Fruit fly (Drosophila melanogaster): Measurements from ENCODE around the gene PH4alphaMP.

The PH4alphaMP gene

DNA sequence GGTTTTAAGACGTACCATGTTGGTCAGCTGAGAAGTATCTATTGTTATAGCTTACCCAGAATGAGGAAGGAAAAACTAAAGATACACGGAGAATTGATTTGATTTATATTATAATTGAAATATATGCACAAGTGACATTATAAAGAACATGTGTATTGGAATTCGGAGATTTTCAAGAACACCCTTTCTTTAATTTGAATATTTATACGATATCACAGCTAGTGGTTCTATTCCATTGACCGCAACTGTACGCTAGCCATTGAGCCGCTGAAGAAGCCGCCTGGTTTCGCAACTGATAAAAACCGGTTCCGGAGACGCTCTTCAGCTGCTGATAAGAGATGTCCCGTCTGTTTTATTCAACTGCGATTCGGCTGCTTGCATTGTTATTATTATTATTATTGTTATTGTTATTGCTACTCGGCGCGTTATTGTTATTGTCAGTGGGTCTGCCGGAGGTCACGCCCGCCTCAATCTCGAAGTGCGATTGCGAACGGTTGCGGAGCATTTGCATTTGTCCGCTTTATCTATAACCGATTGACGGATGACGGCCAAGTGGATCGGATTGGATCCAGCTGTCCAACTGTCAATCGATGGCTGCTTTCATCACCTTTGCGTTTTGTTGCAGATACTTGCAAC, 34.2 kb downstream of the PH4alphaMP start (continued):
- no peak for TF ChIP-seq CG6254 (GFP tag; optimal IDR thresholded peaks at IDR 0.05)
- TF ChIP-seq CG3281 (GFP tag; optimal IDR thresholded peaks at IDR 0.05), result peak; percentile 16
- no peak for TF ChIP-seq sna (GFP tag; IDR thresholded peaks at IDR 0.05; ENCODE audit: partially characterized antibody)
- TF ChIP-seq CG10462 (GFP tag; optimal IDR thresholded peaks at IDR 0.05), result no peak
- peak; percentile 41 for TF ChIP-seq CG12219 (GFP tag; optimal IDR thresholded peaks at IDR 0.05)
- no peak for TF ChIP-seq Dip2 (GFP tag; IDR thresholded peaks at IDR 0.05)
- TF ChIP-seq CG3847 (GFP tag; IDR thresholded peaks at IDR 0.05), result no peak
- no peak for TF ChIP-seq CG16779 (GFP tag; IDR thresholded peaks at IDR 0.05)
- TF ChIP-seq Stat92E (GFP tag; optimal IDR thresholded peaks at IDR 0.05), result no peak
- TF ChIP-seq knrl (GFP tag; IDR thresholded peaks at IDR 0.05; ENCODE audit: partially characterized antibody), result no peak
- 0 out of 2 replicates have a peak, but pooled peaks have one; percentile 37 for TF ChIP-seq CG6689 (GFP tag; IDR thresholded peaks at IDR 0.05)
- no peak for TF ChIP-seq Hey (tag; optimal IDR thresholded peaks at IDR 0.05)
- no peak for TF ChIP-seq inv (GFP tag; IDR thresholded peaks at IDR 0.05; ENCODE audit: partially characterized antibody)
- TF ChIP-seq HHEX (GFP tag; optimal IDR thresholded peaks at IDR 0.05), result peak; percentile 15
- TF ChIP-seq CG6654 (GFP tag; optimal IDR thresholded peaks at IDR 0.05), result no peak
- peak in 1 of 2 experiments; percentile 59 for TF ChIP-seq Hr51 (GFP tag; optimal IDR thresholded peaks at IDR 0.05)
- TF ChIP-seq Atf6 (GFP tag; IDR thresholded peaks at IDR 0.05), result no peak; the same call in 1 of the 2 replicates
- TF ChIP-seq CG12744 (GFP tag; optimal IDR thresholded peaks at IDR 0.05), result no peak
- no peak for TF ChIP-seq dati (GFP tag; IDR thresholded peaks at IDR 0.05)
- TF ChIP-seq CG8290 (GFP tag; optimal IDR thresholded peaks at IDR 0.05), result no peak
- TF ChIP-seq CG8290 (tag; optimal IDR thresholded peaks at IDR 0.05), result no peak
- TF ChIP-seq eyg (GFP tag; optimal IDR thresholded peaks at IDR 0.05), result no peak
- no peak for TF ChIP-seq CG12299 (tag; optimal IDR thresholded peaks at IDR 0.05)
- TF ChIP-seq PHDP (tag; optimal IDR thresholded peaks at IDR 0.05), result peak; percentile 29
- no peak for TF ChIP-seq fd3F (GFP tag; optimal IDR thresholded peaks at IDR 0.05)
- no peak for TF ChIP-seq CG17829 (tag; optimal IDR thresholded peaks at IDR 0.05)
- TF ChIP-seq gro (GFP tag; optimal IDR thresholded peaks at IDR 0.05), result no peak
- TF ChIP-seq fru (optimal IDR thresholded peaks at IDR 0.05), result no peak
- TF ChIP-seq bigmax (GFP tag; optimal IDR thresholded peaks at IDR 0.05), result no peak
- TF ChIP-seq CG17612 (GFP tag; IDR thresholded peaks at IDR 0.05), result no peak
- peak; percentile 28; the same call in 1 of the 2 replicates for TF ChIP-seq CG14441 (GFP tag; IDR thresholded peaks at IDR 0.05)
- TF ChIP-seq CG9215 (GFP tag; IDR thresholded peaks at IDR 0.05), result no peak
- no peak for TF ChIP-seq stwl (tag; optimal IDR thresholded peaks at IDR 0.05)
- no peak for TF ChIP-seq CG8089 (GFP tag; optimal IDR thresholded peaks at IDR 0.05)
- TF ChIP-seq Blimp-1 (GFP tag; optimal IDR thresholded peaks at IDR 0.05), result peak; percentile 10
- TF ChIP-seq Usf (GFP tag; optimal IDR thresholded peaks at IDR 0.05), result no peak
- TF ChIP-seq eve (GFP tag; optimal IDR thresholded peaks at IDR 0.05), result no peak
- no peak for TF ChIP-seq Opbp (GFP tag; IDR thresholded peaks at IDR 0.05; ENCODE audit: partially characterized antibody)
- no peak for TF ChIP-seq nau (GFP tag; optimal IDR thresholded peaks at IDR 0.05)
- TF ChIP-seq CG3995 (GFP tag; optimal IDR thresholded peaks at IDR 0.05), result no peak
- TF ChIP-seq CHES-1-like (GFP tag; optimal IDR thresholded peaks at IDR 0.05), result no peak
- TF ChIP-seq bab2 (GFP tag; optimal IDR thresholded peaks at IDR 0.05), result no peak
- TF ChIP-seq hth (optimal IDR thresholded peaks at IDR 0.05), result no peak
- no peak for TF ChIP-seq ssp (GFP tag; IDR thresholded peaks at IDR 0.05)
- TF ChIP-seq insv (GFP tag; optimal IDR thresholded peaks at IDR 0.05), result no peak
- no peak for TF ChIP-seq CG12236 (GFP tag; optimal IDR thresholded peaks at IDR 0.05)
- no peak for TF ChIP-seq lilli (GFP tag; optimal IDR thresholded peaks at IDR 0.05)
- TF ChIP-seq Side (GFP tag; optimal IDR thresholded peaks at IDR 0.05), result no peak
- TF ChIP-seq lov (optimal IDR thresholded peaks at IDR 0.05), result no peak
- no peak for TF ChIP-seq lov (GFP tag; IDR thresholded peaks at IDR 0.05)
- TF ChIP-seq Atf-2 (GFP tag; optimal IDR thresholded peaks at IDR 0.05), result no peak
